Worm (Caenorhabditis elegans): ENCODE results near the gene aakg-4.

DNA sequence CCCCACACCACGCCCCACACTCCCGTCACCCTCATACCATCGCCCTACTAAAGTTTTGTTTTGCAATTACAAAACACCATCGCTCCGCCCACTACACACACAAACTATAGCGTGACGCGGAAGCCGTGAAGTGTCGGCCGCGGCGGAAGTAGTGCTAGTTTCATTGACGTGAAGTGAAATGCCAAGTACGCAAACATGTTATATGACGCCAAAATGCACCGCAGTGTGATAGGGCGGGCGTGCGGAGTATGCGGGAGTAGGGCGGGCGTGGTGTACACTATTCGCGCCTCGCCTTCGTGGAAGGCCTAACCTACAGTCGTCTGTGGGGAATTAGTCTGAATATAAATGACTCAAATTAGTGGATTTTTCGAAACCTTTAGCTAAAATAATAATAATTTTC, 43.7 kb upstream of the aakg-4 start:
- TF ChIP-seq ama-1 (optimal IDR thresholded peaks at IDR 0.05) (no peak), tbx-11 (GFP tag; IDR thresholded peaks at IDR 0.05) (no peak), ceh-36 (tag; optimal IDR thresholded peaks at IDR 0.05) (no peak), ets-7 (tag; optimal IDR thresholded peaks at IDR 0.05) (no peak), tra-4 (tag; optimal IDR thresholded peaks at IDR 0.05) (no peak)

Data from whole organism, early embryonic.